Worm (Caenorhabditis elegans) whole organism, L1 larva: ENCODE data around the gene sru-11.

Source experiments
- F16B12.6 ChIP-seq: fragments of 150-350 bp; optimal IDR thresholded peaks from 2 replicates; lab custom pipeline; 2014; ENCODE audit warnings: missing biosample characterization, missing genetic modification characterization
- Y116A8C.19 ChIP-seq: sonication (generic microtip); optimal IDR thresholded peaks from 2 replicates; lab custom pipeline; 2016; ENCODE audit warnings: missing compliant biosample characterization, missing genetic modification characterization, borderline replicate concordance
- alr-1 ChIP-seq: fragments of 200-800 bp; sonication (Bioruptor generic); optimal IDR thresholded peaks from 2 replicates; lab custom pipeline; 2018; ENCODE audit warnings: borderline replicate concordance, mild to moderate bottlenecking, missing genetic modification characterization, missing compliant biosample characterization
- ceh-88 ChIP-seq: fragments of 200-800 bp; sonication (Bioruptor generic); IDR thresholded peaks from 2 replicates; pipeline ENCODE4 v1.3.6; 2022; ENCODE audit warnings: missing genetic modification characterization, missing compliant biosample characterization
- efl-1 ChIP-seq, 4 experiments: fragments of 150-350 bp; optimal IDR thresholded peaks in 3 of 4; peaks in 1 of 4; 1 replicate in 1 of 4; 2 replicates in 3 of 4; lab custom pipeline; 2014; ENCODE audit warnings: missing biosample characterization in 2 of 4, missing genetic modification characterization in 2 of 4, missing genetic modification reagents in 2 of 4
- efl-3 ChIP-seq: fragments of 200-800 bp; sonication (Bioruptor generic); optimal IDR thresholded peaks from 2 replicates; lab custom pipeline; 2018; ENCODE audit warnings: mild to moderate bottlenecking, missing genetic modification characterization, missing compliant biosample characterization
- elt-2 ChIP-seq: sonication (generic microtip); optimal IDR thresholded peaks from 2 replicates; lab custom pipeline; 2016; ENCODE audit warnings: missing genetic modification characterization, mild to moderate bottlenecking, inconsistent platforms, missing compliant biosample characterization, missing genetic modification reagents
- elt-3 ChIP-seq, 6 experiments: fragments of 150-350 bp in 1 of 6; sonication (generic microtip); optimal IDR thresholded peaks; 2 replicates each; lab custom pipeline; 2017 to 2018; ENCODE audit warnings: missing biosample characterization in 6 of 6, missing genetic modification characterization in 6 of 6, inconsistent platforms in 1 of 6
- ets-5 ChIP-seq: fragments of 200-800 bp; sonication (Bioruptor generic); IDR thresholded peaks from 2 replicates; pipeline ENCODE4 v1.3.6; 2022; ENCODE audit warnings: missing genetic modification characterization, missing compliant biosample characterization
- grh-1 ChIP-seq: fragments of 200-800 bp; sonication (Bioruptor generic); IDR thresholded peaks from 2 replicates; pipeline ENCODE4 v1.3.6; 2022; ENCODE audit warnings: missing genetic modification reagents, missing genetic modification characterization, missing compliant biosample characterization
- hlh-17 ChIP-seq: fragments of 200-800 bp; sonication (Bioruptor generic); optimal IDR thresholded peaks from 2 replicates; lab custom pipeline; 2018; ENCODE audit warnings: missing genetic modification characterization, mild to moderate bottlenecking, missing compliant biosample characterization, moderate library complexity, borderline replicate concordance
- hlh-4 ChIP-seq: sonication (generic microtip); optimal IDR thresholded peaks from 2 replicates; lab custom pipeline; 2016; ENCODE audit warnings: mild to moderate bottlenecking, missing genetic modification characterization, missing compliant biosample characterization
- irx-1 ChIP-seq: sonication (generic microtip); optimal IDR thresholded peaks from 2 replicates; lab custom pipeline; 2016; ENCODE audit warnings: missing genetic modification characterization, missing compliant biosample characterization
- isw-1 ChIP-seq: fragments of 200-800 bp; sonication (Bioruptor generic); IDR thresholded peaks from 2 replicates; pipeline ENCODE4 v1.3.6; 2022; ENCODE audit warnings: missing genetic modification characterization, missing compliant biosample characterization
- lin-14 ChIP-seq: fragments of 200-800 bp; sonication (Bioruptor generic); optimal IDR thresholded peaks from 2 replicates; lab custom pipeline; 2018; ENCODE audit warnings: mild to moderate bottlenecking, missing genetic modification characterization, moderate library complexity, missing compliant biosample characterization
- lsy-2 ChIP-seq, 2 experiments: fragments of 150-350 bp; optimal IDR thresholded peaks; 2 replicates each; lab custom pipeline; 2014; ENCODE audit warnings: missing biosample characterization in 2 of 2, missing genetic modification characterization in 2 of 2
- mef-2 ChIP-seq: fragments of 150-350 bp; optimal IDR thresholded peaks from 2 replicates; lab custom pipeline; 2014; ENCODE audit warnings: missing biosample characterization, missing genetic modification characterization
- nhr-11 ChIP-seq: fragments of 150-350 bp; optimal IDR thresholded peaks from 2 replicates; lab custom pipeline; 2014; ENCODE audit warnings: missing biosample characterization, missing genetic modification characterization
- nhr-12 ChIP-seq: sonication (generic microtip); optimal IDR thresholded peaks from 2 replicates; lab custom pipeline; 2017; ENCODE audit warnings: missing biosample characterization, missing genetic modification characterization
- nhr-71 ChIP-seq: sonication (generic microtip); optimal IDR thresholded peaks from 2 replicates; lab custom pipeline; 2016; ENCODE audit warnings: mild to moderate bottlenecking, missing genetic modification characterization, moderate library complexity, missing compliant biosample characterization
- nhr-90 ChIP-seq: sonication (generic microtip); optimal IDR thresholded peaks from 2 replicates; lab custom pipeline; 2016; ENCODE audit warnings: mild to moderate bottlenecking, missing genetic modification characterization, missing compliant biosample characterization; ENCODE audit not compliant: poor library complexity
- pqm-1 ChIP-seq: sonication (generic microtip); optimal IDR thresholded peaks from 3 replicates; lab custom pipeline; 2017; ENCODE audit warnings: missing biosample characterization, missing genetic modification characterization
- snpc-4 ChIP-seq: fragments of 150-350 bp; optimal IDR thresholded peaks from 2 replicates; lab custom pipeline; 2014; ENCODE audit warnings: missing biosample characterization, missing genetic modification characterization
- snu-23 ChIP-seq: sonication (generic microtip); optimal IDR thresholded peaks from 2 replicates; lab custom pipeline; 2016; ENCODE audit warnings: missing genetic modification characterization, missing compliant biosample characterization
- sptf-1 ChIP-seq: fragments of 150-350 bp; optimal IDR thresholded peaks from 2 replicates; lab custom pipeline; 2014; ENCODE audit warnings: missing biosample characterization, missing genetic modification characterization
- tlp-1 ChIP-seq: fragments of 150-350 bp; optimal IDR thresholded peaks from 2 replicates; lab custom pipeline; 2014; ENCODE audit warnings: missing biosample characterization, missing genetic modification characterization
- unc-130 ChIP-seq: fragments of 150-350 bp; optimal IDR thresholded peaks from 2 replicates; lab custom pipeline; 2017; ENCODE audit warnings: missing biosample characterization, missing genetic modification characterization, inconsistent platforms
- unc-86 ChIP-seq: sonication (generic microtip); optimal IDR thresholded peaks from 2 replicates; lab custom pipeline; 2016; ENCODE audit warnings: missing genetic modification characterization, missing compliant biosample characterization
- zag-1 ChIP-seq: fragments of 150-350 bp; optimal IDR thresholded peaks from 2 replicates; lab custom pipeline; 2014; ENCODE audit warnings: missing biosample characterization, missing genetic modification characterization

The sru-11 gene

ce11 chrIV:13584646-13585045 is at the start of gene sru-11:
TSS of gene sru-11 (plus strand) at chrIV:13584946.
- no peak for TF ChIP-seq nhr-11 (tag; lab: Kevin White, UChicago)
- TF ChIP-seq hlh-4 (tag; lab: Kevin White, UChicago): no peak
- no peak for TF ChIP-seq ets-5
- no peak for TF ChIP-seq mef-2

ce11 chrIV:13538901-13539300 is 45.8 kb upstream of the sru-11 start:
- no peak for TF ChIP-seq Y116A8C.19 (tag; lab: Kevin White, UChicago)
- TF ChIP-seq F16B12.6 (tag; lab: Kevin White, UChicago): peak; percentile 66
- TF ChIP-seq lsy-2 (tag; optimal IDR thresholded peaks at IDR 0.05; lab: Kevin White, UChicago): peak; percentile 50 to 85

ce11 chrIV:13540165-13540564 is 44.6 kb upstream of the sru-11 start, which contains the start of gene rsd-2:
TSS of gene rsd-2 (minus strand) at chrIV:13540265.
- TF ChIP-seq efl-1 (optimal IDR thresholded peaks at IDR 0.05; lab: Kevin White, UChicago) (no peak), efl-1 (GFP tag; optimal IDR thresholded peaks at IDR 0.05 in 1 of 2; lab: Kevin White, UChicago) (peak in 1 of 2 experiments; percentile 66), snpc-4 (tag; lab: Kevin White, UChicago) (no peak)

DNA sequence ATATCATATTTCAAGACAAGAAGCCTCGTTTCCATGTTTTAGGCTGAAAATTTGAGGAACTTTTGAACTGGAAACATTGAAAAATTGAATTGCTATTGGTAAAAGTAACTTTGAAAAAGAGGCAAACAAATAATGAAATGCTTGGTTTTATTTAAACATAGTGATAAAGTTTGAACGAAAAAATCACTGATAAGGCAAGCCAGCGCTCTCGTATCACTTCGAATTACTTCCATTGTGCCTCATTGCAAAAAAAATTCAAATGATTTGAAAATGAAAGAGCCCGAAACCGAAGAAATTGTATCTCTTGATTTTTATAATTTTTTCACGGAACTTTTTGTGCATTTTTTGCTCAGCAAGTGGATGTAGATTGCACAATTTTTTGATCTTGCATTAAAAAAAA is 36.6 kb upstream of the sru-11 start, which contains the start of gene F52G2.3:
TSS of gene F52G2.3 (minus strand) at position 43 of the 400 bp plus-strand sequence.
- TF ChIP-seq isw-1 (GFP tag; lab: Robert Waterston, UW) (no peak), nhr-90 (tag; lab: Kevin White, UChicago) (no peak), hlh-17 (no peak), nhr-11 (tag; lab: Kevin White, UChicago) (no peak), elt-3 (tag; optimal IDR thresholded peaks at IDR 0.05; lab: Kevin White, UChicago) (no peak), elt-2 (tag; lab: Kevin White, UChicago) (no peak), zag-1 (tag; lab: Kevin White, UChicago) (no peak), pqm-1 (tag; lab: Kevin White, UChicago) (no peak), snu-23 (GFP tag; lab: Kevin White, UChicago) (no peak), unc-130 (no peak), nhr-12 (tag; lab: Kevin White, UChicago) (no peak), sptf-1 (tag; lab: Kevin White, UChicago) (no peak)

DNA sequence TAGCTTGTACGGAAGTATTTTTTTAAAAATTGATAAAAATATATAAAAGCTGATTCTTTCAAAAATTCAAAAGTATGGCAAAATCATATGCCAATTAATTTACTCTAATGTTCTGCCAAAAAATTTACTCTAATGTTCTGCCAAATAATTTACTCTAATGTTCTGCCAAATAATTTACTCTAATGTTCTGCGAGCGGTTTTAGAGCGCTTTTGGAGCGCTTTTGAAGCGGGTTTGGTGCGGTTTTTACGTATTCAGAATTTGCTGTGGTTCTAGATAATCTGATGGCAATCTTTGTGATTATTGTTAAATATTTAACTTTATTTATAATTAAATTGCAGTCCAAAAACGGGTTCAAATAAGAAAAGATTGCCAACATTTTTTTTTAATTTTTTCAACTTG is 35.4 kb upstream of the sru-11 start:
- TF ChIP-seq efl-1 (optimal IDR thresholded peaks at IDR 0.05; lab: Kevin White, UChicago) (no peak), efl-1 (GFP tag; optimal IDR thresholded peaks at IDR 0.05 in 1 of 2; lab: Kevin White, UChicago) (no peak), hlh-4 (tag; lab: Kevin White, UChicago) (peak; percentile 15)
- TF ChIP-seq, all 84 proteins: peak for 1

DNA sequence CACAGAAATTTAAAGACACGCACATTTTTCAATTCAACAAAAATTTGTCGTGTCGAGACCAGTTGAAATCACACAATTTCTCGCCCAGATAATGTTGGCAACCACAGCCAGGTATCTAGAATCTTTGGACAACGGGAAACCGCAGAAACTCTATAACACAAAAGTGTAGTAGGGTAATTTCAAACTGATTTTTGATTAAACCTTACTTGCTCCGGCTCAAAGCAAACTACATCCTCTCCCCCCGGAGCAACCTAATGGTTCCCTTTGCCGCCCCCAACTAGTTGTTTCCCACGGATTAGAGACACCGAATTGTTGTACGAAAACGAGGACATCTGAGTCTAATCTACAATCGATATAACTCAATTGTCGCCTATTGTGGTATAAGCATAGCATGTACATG is 30.4 kb upstream of the sru-11 start:
- no peak for TF ChIP-seq tlp-1
- TF ChIP-seq unc-86 (tag; lab: Kevin White, UChicago): no peak
- no peak for TF ChIP-seq efl-1 (optimal IDR thresholded peaks at IDR 0.05; lab: Kevin White, UChicago)
- peak in 1 of 2 experiments; percentile 76 for TF ChIP-seq efl-1 (GFP tag; optimal IDR thresholded peaks at IDR 0.05 in 1 of 2; lab: Kevin White, UChicago)

DNA sequence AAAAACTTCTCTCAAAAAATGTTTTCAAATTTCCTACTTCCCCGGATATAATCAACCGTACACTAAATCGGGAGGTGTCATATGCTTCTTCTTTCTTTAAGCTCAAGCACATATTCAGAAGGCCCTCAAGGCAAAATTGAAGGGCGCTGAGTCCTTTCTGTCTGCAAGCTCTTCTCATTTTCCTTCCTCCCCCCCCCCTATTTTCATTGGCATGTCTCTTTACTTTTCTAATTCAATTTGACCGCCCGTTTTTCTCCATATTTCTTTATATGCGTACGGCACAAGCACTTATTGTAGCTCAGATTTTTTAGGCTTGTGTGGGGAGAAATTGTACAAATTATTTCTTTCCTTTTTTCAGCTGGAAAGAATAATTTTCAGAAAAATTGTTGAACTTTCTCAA is 29.2 kb upstream of the sru-11 start:
- TF ChIP-seq efl-3 (GFP tag; lab: Kevin White, UChicago): no peak
- no peak for TF ChIP-seq ceh-88
- peak; percentile 58 for TF ChIP-seq lin-14 (GFP tag; lab: Kevin White, UChicago)
- TF ChIP-seq nhr-71: no peak

- TF ChIP-seq grh-1 (GFP tag; lab: Robert Waterston, UW) (no peak), irx-1 (tag; lab: Kevin White, UChicago) (no peak), pqm-1 (tag; lab: Kevin White, UChicago) (no peak), alr-1 (tag; lab: Kevin White, UChicago) (no peak), snpc-4 (tag; lab: Kevin White, UChicago) (no peak), lin-14 (GFP tag; lab: Kevin White, UChicago) (peak; percentile 22)
Observed at ce11 chrIV:13557393-13557792, 27.4 kb upstream of the sru-11 start.
